Fruit fly (Drosophila melanogaster) Kc167 (cell line): Measurements from ENCODE around the gene plh.

Experiments used
- h ChIP-seq: fragments of >200 bp; optimal IDR thresholded peaks from 3 replicates; lab custom pipeline; 2018; ENCODE audit warnings: missing external identifiers
- psq ChIP-seq: fragments of >200 bp; optimal IDR thresholded peaks from 2 replicates; lab custom pipeline; 2017; ENCODE audit warnings: missing external identifiers

- TF ChIP-seq h (lab: Kevin White, UChicago) (no peak), psq (lab: Kevin White, UChicago) (no peak)
Observed at dm6 chr3R:5025429-5026284, 14.8 kb upstream of the plh start.
